Worm (Caenorhabditis elegans): ENCODE measurements around the gene nac-2.

DNA sequence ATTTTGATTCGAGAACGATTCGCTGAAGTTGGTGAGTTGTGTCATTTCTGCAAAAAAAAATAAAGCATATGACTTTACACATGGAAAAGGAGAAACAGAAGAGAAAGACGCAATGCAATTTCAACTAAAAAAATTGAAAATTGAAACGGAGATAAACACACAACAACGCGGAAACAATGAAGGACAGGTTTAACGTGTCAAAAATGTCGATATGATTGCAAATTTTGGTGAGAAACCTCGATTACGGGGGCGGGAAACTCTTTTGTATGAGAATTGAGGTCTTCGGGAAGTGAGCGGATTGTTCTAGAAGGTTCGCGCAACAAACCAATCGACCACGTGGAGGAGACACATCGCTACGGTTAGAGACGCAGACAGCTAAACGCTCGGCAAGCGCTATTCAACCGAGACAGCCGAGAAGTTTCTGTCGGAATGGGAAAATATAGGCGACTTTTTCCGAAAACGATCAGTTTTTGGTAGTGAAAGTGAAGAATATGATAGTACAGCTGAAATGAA, 10.7 kb upstream of the nac-2 start, which contains the start of gene R107.5:
- no peak for TF ChIP-seq unc-62 (GFP tag; optimal IDR thresholded peaks at IDR 0.05)
- TF ChIP-seq skn-1 (tag; optimal IDR thresholded peaks at IDR 0.05), result no peak
- peak; percentile 49 for TF ChIP-seq fkh-10 (GFP tag; optimal IDR thresholded peaks at IDR 0.05)
- no peak for TF ChIP-seq unc-39 (tag; optimal IDR thresholded peaks at IDR 0.05)
- TF ChIP-seq nhr-77 (tag; optimal IDR thresholded peaks at IDR 0.05), result no peak
- peak; percentile 92 for TF ChIP-seq lin-39 (tag; optimal IDR thresholded peaks at IDR 0.05)
